Fruit fly (Drosophila melanogaster) ovary, adult (tissue): ENCODE results near the gene CG16965.

Experiments used
- CG17801 ChIP-seq: fragments of 200-800 bp; optimal IDR thresholded peaks from 2 replicates; lab custom pipeline; 2019; ENCODE audit warnings: missing biosample characterization, mild to moderate bottlenecking, missing genetic modification characterization, moderate library complexity; ENCODE audit not compliant: partially characterized antibody

The CG16965 gene

dm6 chr2L:11981210-11981609 lies at the start of gene CG16965:
Gene CG16965 (plus strand): TSS chr2L:11981591.
- TF ChIP-seq CG17801 (GFP tag; lab: Kevin White, UChicago) = no peak

- no peak for TF ChIP-seq CG17801 (GFP tag; lab: Kevin White, UChicago)
Measured at dm6 chr2L:11931603-11932002, 49.8 kb upstream of the CG16965 start.

dm6 chr2L:11934205-11934604 lies 47.2 kb upstream of the CG16965 start, which contains the start of gene Or33a:
Gene Or33a (plus strand): TSS chr2L:11934505.
- TF ChIP-seq CG17801 (GFP tag; lab: Kevin White, UChicago) = no peak

- TF ChIP-seq CG17801 (GFP tag; lab: Kevin White, UChicago) = no peak
Measured at dm6 chr2L:11935881-11936280, 45.5 kb upstream of the CG16965 start, which contains the start of gene Or33b. Gene Or33b (plus strand): TSS chr2L:11936181.

dm6 chr2L:11937669-11938068 lies 43.7 kb upstream of the CG16965 start, which contains the start of gene Or33c:
Gene Or33c (plus strand): TSS chr2L:11937969.
- no peak for TF ChIP-seq CG17801 (GFP tag; lab: Kevin White, UChicago)

- no peak for TF ChIP-seq CG17801 (GFP tag; lab: Kevin White, UChicago)
Measured at dm6 chr2L:11940620-11941019, 40.8 kb upstream of the CG16965 start.

dm6 chr2L:11942265-11942664 lies 39.1 kb upstream of the CG16965 start:
- TF ChIP-seq CG17801 (GFP tag; lab: Kevin White, UChicago) = no peak

- no peak for TF ChIP-seq CG17801 (GFP tag; lab: Kevin White, UChicago)
Measured at dm6 chr2L:11942826-11943225, 38.6 kb upstream of the CG16965 start.

- no peak for TF ChIP-seq CG17801 (GFP tag; lab: Kevin White, UChicago)
Measured at dm6 chr2L:11943829-11944228, 37.6 kb upstream of the CG16965 start, which contains the start of gene Crys. Gene Crys (plus strand): TSS chr2L:11944129.

dm6 chr2L:11947641-11948040 lies 33.8 kb upstream of the CG16965 start, which contains the start of gene CG16964:
Gene CG16964 (plus strand): TSS chr2L:11947941.
- no peak for TF ChIP-seq CG17801 (GFP tag; lab: Kevin White, UChicago)

- TF ChIP-seq CG17801 (GFP tag; lab: Kevin White, UChicago) = no peak
Measured at dm6 chr2L:11948479-11948878, 32.9 kb upstream of the CG16965 start.

dm6 chr2L:11949917-11950316 lies 31.5 kb upstream of the CG16965 start:
- TF ChIP-seq CG17801 (GFP tag; lab: Kevin White, UChicago) = no peak

dm6 chr2L:11955839-11956238 lies 25.6 kb upstream of the CG16965 start:
- no peak for TF ChIP-seq CG17801 (GFP tag; lab: Kevin White, UChicago)

- TF ChIP-seq CG17801 (GFP tag; lab: Kevin White, UChicago) = no peak
Measured at dm6 chr2L:11958729-11959128, 22.7 kb upstream of the CG16965 start.

- TF ChIP-seq CG17801 (GFP tag; lab: Kevin White, UChicago) = no peak
Measured at dm6 chr2L:11960909-11961308, 20.5 kb upstream of the CG16965 start.

- TF ChIP-seq CG17801 (GFP tag; lab: Kevin White, UChicago) = peak; percentile 74
Measured at dm6 chr2L:11963422-11964322, 17.7 kb upstream of the CG16965 start.
